Fruit fly (Drosophila melanogaster): Measurements from ENCODE around the gene IPIP.

The IPIP gene

dm6 chr2L:6045972-6046718 is 1.7 kb upstream of the IPIP start, which contains the start of gene Pfas (continued):
- TF ChIP-seq lab (GFP tag; optimal IDR thresholded peaks at IDR 0.05) (peak; percentile 83), exex (tag; optimal IDR thresholded peaks at IDR 0.05) (peak; percentile 78), abd-A (tag; optimal IDR thresholded peaks at IDR 0.05) (no peak), CG16863 (GFP tag; optimal IDR thresholded peaks at IDR 0.05) (no peak), NfI (GFP tag; optimal IDR thresholded peaks at IDR 0.05) (peak; percentile 63), CG10543 (GFP tag; optimal IDR thresholded peaks at IDR 0.05) (peak; percentile 60), sr (GFP tag; IDR thresholded peaks at IDR 0.05) (no peak), fd3F (GFP tag; optimal IDR thresholded peaks at IDR 0.05) (no peak), C15 (GFP tag; IDR thresholded peaks at IDR 0.05) (no peak), CG1602 (GFP tag; optimal IDR thresholded peaks at IDR 0.05) (no peak), CG14965 (GFP tag; optimal IDR thresholded peaks at IDR 0.05; ENCODE audit: borderline replicate concordance) (no peak), MTF-1 (GFP tag; optimal IDR thresholded peaks at IDR 0.05; ENCODE audit: borderline replicate concordance) (peak; percentile 26), CG10274 (GFP tag; optimal IDR thresholded peaks at IDR 0.05) (no peak), Oli (tag; optimal IDR thresholded peaks at IDR 0.05) (no peak), Jarid2 (GFP tag; optimal IDR thresholded peaks at IDR 0.05) (no peak), Ets97D (GFP tag; optimal IDR thresholded peaks at IDR 0.05) (peak; percentile 33), CG4360 (GFP tag; IDR thresholded peaks at IDR 0.05) (no peak), Nf-YA (GFP tag; IDR thresholded peaks at IDR 0.05) (no peak), Taf1 (GFP tag; IDR thresholded peaks at IDR 0.05) (no peak), ewg (GFP tag; optimal IDR thresholded peaks at IDR 0.05) (peak; percentile 6), Myb (GFP tag; optimal IDR thresholded peaks at IDR 0.05) (peak; percentile 95), CG12769 (tag; optimal IDR thresholded peaks at IDR 0.05) (no peak), Atf-2 (GFP tag; optimal IDR thresholded peaks at IDR 0.05) (peak; percentile 15), CG8089 (GFP tag; optimal IDR thresholded peaks at IDR 0.05) (no peak), jumu (GFP tag; optimal IDR thresholded peaks at IDR 0.05) (peak; percentile 34), CkIIα-i1 (GFP tag; IDR thresholded peaks at IDR 0.05) (no peak), sob (GFP tag; IDR thresholded peaks at IDR 0.05) (peak; percentile 62; the same call in 1 of the 2 replicates), ap (GFP tag; IDR thresholded peaks at IDR 0.05) (no peak), Atf3 (GFP tag; optimal IDR thresholded peaks at IDR 0.05) (no peak), CG3726 (GFP tag; IDR thresholded peaks at IDR 0.05) (peak; percentile 41; the same call in 1 of the 3 replicates), D19B (GFP tag; optimal IDR thresholded peaks at IDR 0.05) (no peak), HmgZ (tag; optimal IDR thresholded peaks at IDR 0.05) (peak; percentile 87), amos (GFP tag; IDR thresholded peaks at IDR 0.05; ENCODE audit: partially characterized antibody) (peak; percentile 39; the same call in 1 of the 2 replicates), phol (tag; optimal IDR thresholded peaks at IDR 0.05) (peak; percentile 21), CG8388 (GFP tag; optimal IDR thresholded peaks at IDR 0.05) (no peak), ftz-f1 (GFP tag; optimal IDR thresholded peaks at IDR 0.05) (peak; percentile 65), Sry-β (GFP tag; optimal IDR thresholded peaks at IDR 0.05) (no peak), Sin3A (optimal IDR thresholded peaks at IDR 0.05) (no peak), kni (GFP tag; optimal IDR thresholded peaks at IDR 0.05) (peak; percentile 3), p53 (GFP tag; optimal IDR thresholded peaks at IDR 0.05) (no peak), CG8359 (GFP tag; optimal IDR thresholded peaks at IDR 0.05; ENCODE audit: borderline replicate concordance) (no peak), dpn (GFP tag; optimal IDR thresholded peaks at IDR 0.05) (peak; percentile 58 to 70), Lpt (GFP tag; optimal IDR thresholded peaks at IDR 0.05) (no peak), CG17186 (GFP tag; optimal IDR thresholded peaks at IDR 0.05) (no peak), CG10267 (tag; optimal IDR thresholded peaks at IDR 0.05) (peak; percentile 76), dimm (GFP tag; IDR thresholded peaks at IDR 0.05) (no peak), Six4 (GFP tag; optimal IDR thresholded peaks at IDR 0.05) (peak; percentile 30), Aef1 (GFP tag; IDR thresholded peaks at IDR 0.05) (no peak), trh (GFP tag; optimal IDR thresholded peaks at IDR 0.05) (no peak), NFAT (GFP tag; IDR thresholded peaks at IDR 0.05) (peak; percentile 54; the same call in 1 of the 2 replicates)
